Worm (Caenorhabditis elegans) whole organism, young adult: ENCODE results near the gene F43E2.1.

ENCODE experiments used
- B0019.2 ChIP-seq: fragments of 200-800 bp; sonication (Bioruptor generic); conservative IDR thresholded peaks from 2 replicates; pipeline ENCODE4 v1.3.6; 2022; ENCODE audit warnings: missing genetic modification reagents, missing genetic modification characterization, missing compliant biosample characterization
- B0261.1 ChIP-seq: sonication (generic microtip); optimal IDR thresholded peaks from 2 replicates; lab custom pipeline; 2016; ENCODE audit warnings: mild to moderate bottlenecking, missing genetic modification characterization, moderate library complexity, missing compliant biosample characterization
- F33H1.4 ChIP-seq: fragments of 200-800 bp; sonication (Bioruptor generic); IDR thresholded peaks from 2 replicates; pipeline ENCODE4 v1.3.6; 2022; ENCODE audit warnings: missing genetic modification reagents, missing genetic modification characterization, missing compliant biosample characterization
- F37B4.10 ChIP-seq: fragments of 200-800 bp; sonication (Bioruptor generic); IDR thresholded peaks from 2 replicates; pipeline ENCODE4 v1.3.6; 2022; ENCODE audit warnings: missing genetic modification characterization, missing compliant biosample characterization
- F57A8.1 ChIP-seq: fragments of 200-800 bp; sonication (Bioruptor generic); optimal IDR thresholded peaks from 2 replicates; lab custom pipeline; 2018; ENCODE audit warnings: mild to moderate bottlenecking, missing genetic modification characterization, moderate library complexity, missing compliant biosample characterization
- T07F8.4 ChIP-seq: sonication (generic microtip); optimal IDR thresholded peaks from 2 replicates; lab custom pipeline; 2016; ENCODE audit warnings: mild to moderate bottlenecking, missing genetic modification characterization, moderate library complexity, missing compliant biosample characterization
- T26A5.8 ChIP-seq: sonication (generic microtip); optimal IDR thresholded peaks from 2 replicates; lab custom pipeline; 2016; ENCODE audit warnings: missing genetic modification characterization, missing compliant biosample characterization
- Y56A3A.18 ChIP-seq: fragments of 200-800 bp; sonication (Bioruptor generic); IDR thresholded peaks from 2 replicates; pipeline ENCODE4 v1.3.6; 2022; ENCODE audit warnings: missing genetic modification reagents, missing genetic modification characterization, missing compliant biosample characterization
- Y67H2A.10 ChIP-seq: fragments of 200-800 bp; sonication (Bioruptor generic); conservative IDR thresholded peaks from 2 replicates; pipeline ENCODE4 v1.3.6; 2022; ENCODE audit warnings: missing genetic modification reagents, missing genetic modification characterization, missing compliant biosample characterization
- Y95B8A.8 ChIP-seq: fragments of 200-800 bp; sonication (Bioruptor generic); IDR thresholded peaks from 2 replicates; pipeline ENCODE4 v1.3.6; 2022; ENCODE audit warnings: missing genetic modification reagents, missing genetic modification characterization, missing compliant biosample characterization
- ZK185.1 ChIP-seq: sonication (generic microtip); optimal IDR thresholded peaks from 2 replicates; lab custom pipeline; 2016; ENCODE audit warnings: mild to moderate bottlenecking, missing genetic modification characterization, missing compliant biosample characterization; ENCODE audit not compliant: poor library complexity, severe bottlenecking
- attf-5 ChIP-seq: fragments of 200-800 bp; sonication (Bioruptor generic); optimal IDR thresholded peaks from 2 replicates; lab custom pipeline; 2018; ENCODE audit warnings: mild to moderate bottlenecking, missing genetic modification characterization, missing compliant biosample characterization
- bed-1 ChIP-seq: fragments of 200-800 bp; sonication (Bioruptor generic); IDR thresholded peaks from 2 replicates; pipeline ENCODE4 v1.3.6; 2022; ENCODE audit warnings: missing genetic modification reagents, missing genetic modification characterization, missing compliant biosample characterization
- cebp-1 ChIP-seq, 2 experiments: fragments of 200-800 bp in 1 of 2; sonication (Bioruptor generic) in 1 of 2; sonication (generic microtip) in 1 of 2; IDR thresholded peaks in 1 of 2; optimal IDR thresholded peaks in 1 of 2; 2 replicates each; pipeline versions ENCODE4 v1.3.6 to Lab custom; 2017 to 2022; ENCODE audit warnings: missing compliant biosample characterization in 2 of 2, missing genetic modification characterization in 2 of 2, mild to moderate bottlenecking in 1 of 2, missing genetic modification reagents in 1 of 2, moderate library complexity in 1 of 2
- cebp-2 ChIP-seq: fragments of 200-800 bp; sonication (Bioruptor generic); IDR thresholded peaks from 2 replicates; pipeline ENCODE4 v1.3.6; 2022; ENCODE audit warnings: missing genetic modification characterization, missing compliant biosample characterization
- ceh-27 ChIP-seq: fragments of 200-800 bp; sonication (Bioruptor generic); optimal IDR thresholded peaks from 2 replicates; lab custom pipeline; 2018; ENCODE audit warnings: mild to moderate bottlenecking, missing genetic modification characterization, moderate library complexity, missing compliant biosample characterization
- ceh-58 ChIP-seq: fragments of 200-800 bp; sonication (Bioruptor generic); IDR thresholded peaks from 2 replicates; pipeline ENCODE4 v1.3.6; 2022; ENCODE audit warnings: missing genetic modification characterization, missing compliant biosample characterization
- ceh-79 ChIP-seq: sonication (generic microtip); optimal IDR thresholded peaks from 2 replicates; lab custom pipeline; 2017; ENCODE audit warnings: mild to moderate bottlenecking, missing genetic modification characterization, missing compliant biosample characterization
- ceh-91 ChIP-seq: fragments of 200-800 bp; sonication (Bioruptor generic); IDR thresholded peaks from 2 replicates; pipeline ENCODE4 v1.3.6; 2022; ENCODE audit warnings: missing genetic modification reagents, missing genetic modification characterization, missing compliant biosample characterization
- dox-1 ChIP-seq: fragments of 200-800 bp; sonication (Bioruptor generic); IDR thresholded peaks from 2 replicates; pipeline ENCODE4 v1.3.6; 2022; ENCODE audit warnings: missing genetic modification reagents, missing genetic modification characterization, missing compliant biosample characterization
- dpl-1 ChIP-seq: fragments of 150-350 bp; optimal IDR thresholded peaks from 2 replicates; lab custom pipeline; 2014; ENCODE audit warnings: missing biosample characterization, missing genetic modification reagents, missing genetic modification characterization
- ekl-4 ChIP-seq: fragments of 200-800 bp; sonication (Bioruptor generic); IDR thresholded peaks from 2 replicates; pipeline ENCODE4 v1.3.6; 2022; ENCODE audit warnings: missing genetic modification reagents, missing genetic modification characterization, missing compliant biosample characterization
- him-1 ChIP-seq: sonication (generic microtip); optimal IDR thresholded peaks from 2 replicates; lab custom pipeline; 2016; ENCODE audit warnings: missing genotype, missing genetic modification reagents, missing genetic modification characterization, missing compliant biosample characterization
- hlh-26 ChIP-seq: fragments of 200-800 bp; sonication (Bioruptor generic); conservative IDR thresholded peaks from 2 replicates; pipeline ENCODE4 v1.3.6; 2022; ENCODE audit warnings: missing genetic modification reagents, missing genetic modification characterization, missing compliant biosample characterization
- hmg-20 ChIP-seq: fragments of 200-800 bp; sonication (Bioruptor generic); IDR thresholded peaks from 2 replicates; pipeline ENCODE4 v1.3.6; 2022; ENCODE audit warnings: missing genetic modification reagents, missing genetic modification characterization, missing compliant biosample characterization
- hrde-1 ChIP-seq: sonication (generic microtip); optimal IDR thresholded peaks from 2 replicates; lab custom pipeline; 2016; ENCODE audit warnings: missing genetic modification characterization, mild to moderate bottlenecking, missing compliant biosample characterization, moderate library complexity, missing genotype, missing genetic modification reagents, borderline replicate concordance
- lin-35 ChIP-seq, 3 experiments: fragments of 150-350 bp in 2 of 3; sonication (generic microtip) in 1 of 3; optimal IDR thresholded peaks; 2 replicates each; lab custom pipeline; 2014 to 2018; ENCODE audit warnings: missing biosample characterization in 3 of 3, missing genetic modification characterization in 3 of 3, missing genetic modification reagents in 3 of 3
- lin-40 ChIP-seq: sonication (generic microtip); optimal IDR thresholded peaks from 2 replicates; lab custom pipeline; 2016; ENCODE audit warnings: missing genetic modification characterization, mild to moderate bottlenecking, missing compliant biosample characterization, missing genotype, missing genetic modification reagents
- madf-6 ChIP-seq: fragments of 200-800 bp; sonication (Bioruptor generic); IDR thresholded peaks from 2 replicates; pipeline ENCODE4 v1.3.6; 2022; ENCODE audit warnings: missing genetic modification reagents, missing genetic modification characterization, missing compliant biosample characterization
- madf-8 ChIP-seq: fragments of 200-800 bp; sonication (Bioruptor generic); conservative IDR thresholded peaks from 2 replicates; pipeline ENCODE4 v1.3.6; 2022; ENCODE audit warnings: missing genetic modification reagents, missing genetic modification characterization, missing compliant biosample characterization
- mxl-1 ChIP-seq: sonication (generic microtip); optimal IDR thresholded peaks from 2 replicates; lab custom pipeline; 2016; ENCODE audit warnings: missing genetic modification characterization, missing compliant biosample characterization
- rec-8 ChIP-seq, 2 experiments: sonication (generic microtip); optimal IDR thresholded peaks; 2 replicates each; lab custom pipeline; 2016; ENCODE audit warnings: mild to moderate bottlenecking in 2 of 2, missing genetic modification characterization in 2 of 2, missing genetic modification reagents in 2 of 2, missing genotype in 2 of 2, missing biosample characterization in 1 of 2, missing compliant biosample characterization in 1 of 2, moderate library complexity in 1 of 2
- sea-2 ChIP-seq: fragments of 200-800 bp; sonication (Bioruptor generic); IDR thresholded peaks from 2 replicates; pipeline ENCODE4 v1.3.6; 2022; ENCODE audit warnings: missing genetic modification characterization, missing compliant biosample characterization
- snpc-4 ChIP-seq, 5 experiments: fragments of 150-350 bp in 1 of 5; sonication (generic microtip) in 4 of 5; optimal IDR thresholded peaks; 2 replicates each; lab custom pipeline; 2014 to 2018; ENCODE audit warnings: missing genetic modification characterization in 5 of 5, missing biosample characterization in 3 of 5, antibody characterized with exemption in 2 of 5, mild to moderate bottlenecking in 2 of 5, missing compliant biosample characterization in 2 of 5, missing genotype in 2 of 5, moderate library complexity in 2 of 5, missing genetic modification reagents in 1 of 5
- somi-1 ChIP-seq: fragments of 200-800 bp; sonication (Bioruptor generic); optimal IDR thresholded peaks from 2 replicates; lab custom pipeline; 2018; ENCODE audit warnings: mild to moderate bottlenecking, missing genetic modification characterization, missing compliant biosample characterization
- unc-62 ChIP-seq: fragments of 150-350 bp; optimal IDR thresholded peaks from 2 replicates; lab custom pipeline; 2014; ENCODE audit warnings: missing biosample characterization, missing genetic modification reagents, missing genetic modification characterization
- xnd-1 ChIP-seq: sonication (generic microtip); optimal IDR thresholded peaks from 2 replicates; lab custom pipeline; 2016; ENCODE audit warnings: missing genotype, missing genetic modification reagents, missing genetic modification characterization, missing compliant biosample characterization
- zfh-2 ChIP-seq: fragments of 200-800 bp; sonication (Bioruptor generic); conservative IDR thresholded peaks from 2 replicates; pipeline ENCODE4 v1.3.6; 2022; ENCODE audit warnings: missing genetic modification reagents, missing genetic modification characterization, missing compliant biosample characterization
- zim-3 ChIP-seq: sonication (generic microtip); optimal IDR thresholded peaks from 2 replicates; lab custom pipeline; 2017; ENCODE audit warnings: mild to moderate bottlenecking, missing genetic modification characterization, moderate library complexity, missing compliant biosample characterization
- ztf-18 ChIP-seq: sonication (generic microtip); optimal IDR thresholded peaks from 2 replicates; lab custom pipeline; 2016; ENCODE audit warnings: missing genotype, mild to moderate bottlenecking, missing genetic modification characterization, missing compliant biosample characterization
- ztf-22 ChIP-seq: fragments of 200-800 bp; sonication (Bioruptor generic); optimal IDR thresholded peaks from 2 replicates; lab custom pipeline; 2018; ENCODE audit warnings: mild to moderate bottlenecking, missing genetic modification characterization, moderate library complexity, missing compliant biosample characterization
- ztf-25 ChIP-seq: fragments of 200-800 bp; sonication (Bioruptor generic); IDR thresholded peaks from 2 replicates; pipeline ENCODE4 v1.3.6; 2022; ENCODE audit warnings: missing genetic modification reagents, missing genetic modification characterization, missing compliant biosample characterization
- ztf-26 ChIP-seq: sonication (generic microtip); optimal IDR thresholded peaks from 2 replicates; lab custom pipeline; 2017; ENCODE audit warnings: missing genetic modification characterization, missing compliant biosample characterization
- ztf-28 ChIP-seq: fragments of 200-800 bp; sonication (Bioruptor generic); IDR thresholded peaks from 2 replicates; pipeline ENCODE4 v1.3.6; 2022; ENCODE audit warnings: missing genetic modification reagents, missing genetic modification characterization, missing compliant biosample characterization

Gene F43E2.1

DNA sequence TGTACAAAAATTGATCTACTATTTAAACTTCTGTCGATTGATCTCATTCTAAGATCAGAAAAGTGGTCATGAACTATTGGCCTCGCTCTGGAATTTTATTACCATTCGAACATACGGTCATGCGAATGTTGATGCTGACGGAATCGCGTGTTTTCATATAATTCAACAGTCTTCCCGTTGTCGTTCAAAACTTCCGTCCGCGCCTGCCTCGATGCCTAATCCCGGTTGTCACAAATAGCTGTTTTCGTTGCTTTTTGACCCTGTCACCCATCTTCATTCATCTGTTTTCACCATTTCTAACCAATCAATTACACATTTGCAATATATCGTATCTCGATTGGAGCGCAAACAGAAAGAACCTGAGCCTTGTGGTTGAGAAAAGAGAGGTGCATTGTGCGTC lies 18.3 kb downstream of the F43E2.1 start:
- TF ChIP-seq hmg-20 (GFP tag; lab: Robert Waterston, UW): no peak
- TF ChIP-seq dox-1 (GFP tag; lab: Robert Waterston, UW): peak; percentile 22; the same call in 1 of the 2 replicates
- TF ChIP-seq, all 124 proteins: peak for 1

DNA sequence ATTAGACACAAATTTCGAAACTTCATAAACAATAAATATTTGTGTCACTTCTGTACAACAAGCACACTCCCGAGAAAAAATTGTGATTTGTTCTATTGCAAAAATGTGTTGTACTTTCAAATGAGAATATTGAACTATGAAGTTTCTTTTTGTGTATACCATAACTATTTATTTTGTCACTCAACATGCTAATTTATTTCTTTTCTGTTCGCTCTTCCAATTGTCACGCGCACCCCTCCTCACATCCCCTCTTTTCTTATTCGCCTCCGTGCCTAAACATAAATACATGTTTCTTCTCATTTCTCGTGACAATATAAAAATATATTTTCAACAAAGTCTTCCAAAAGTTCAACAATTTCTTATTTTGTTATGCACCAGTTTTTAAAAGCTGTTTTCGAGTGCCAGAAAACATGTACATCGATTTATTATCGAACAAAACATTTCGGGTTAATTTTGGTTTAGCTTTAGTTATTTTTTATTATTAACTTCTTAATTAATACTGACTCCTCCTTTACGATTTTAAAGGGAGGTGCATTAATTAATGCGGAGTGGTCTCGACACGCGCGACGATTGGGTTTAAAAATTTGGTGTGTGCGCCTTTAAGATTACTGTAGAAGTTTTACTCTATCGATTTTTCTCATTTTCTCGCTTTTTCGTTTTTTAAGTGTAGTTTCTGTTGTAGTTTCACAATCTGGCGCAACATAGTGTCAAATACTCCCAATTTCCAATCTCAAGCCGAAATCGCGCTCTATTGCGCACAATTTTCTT lies 19.0 kb downstream of the F43E2.1 start:
- TF ChIP-seq Y56A3A.18 (GFP tag; lab: Robert Waterston, UW) (no peak), mxl-1 (tag; lab: Kevin White, UChicago) (no peak), F33H1.4 (GFP tag; lab: Robert Waterston, UW) (peak; percentile 85), B0261.1 (no peak), xnd-1 (tag; lab: Kevin White, UChicago) (peak; percentile 70), cebp-1 (GFP tag; IDR thresholded peaks at IDR 0.05; lab: Robert Waterston, UW) (no peak), cebp-1 (tag; optimal IDR thresholded peaks at IDR 0.05; lab: Kevin White, UChicago) (peak; percentile 3), madf-8 (peak; percentile 70; the same call in 1 of the 2 replicates), bed-1 (GFP tag; lab: Robert Waterston, UW) (no peak), hrde-1 (tag; lab: Kevin White, UChicago) (no peak), ceh-27 (GFP tag; lab: Kevin White, UChicago) (no peak), madf-6 (GFP tag; lab: Robert Waterston, UW) (peak; percentile 87), zfh-2 (GFP tag; lab: Robert Waterston, UW) (no peak), T07F8.4 (tag; lab: Kevin White, UChicago) (no peak), attf-5 (no peak), hlh-26 (GFP tag; lab: Robert Waterston, UW) (no peak), him-1 (peak; percentile 49), rec-8 (tag; optimal IDR thresholded peaks at IDR 0.05; lab: Kevin White, UChicago) (no peak), ztf-22 (no peak), ztf-28 (GFP tag; lab: Robert Waterston, UW) (no peak), ZK185.1 (tag; lab: Kevin White, UChicago) (no peak), cebp-2 (no peak), snpc-4 (GFP tag; optimal IDR thresholded peaks at IDR 0.05; lab: Kevin White, UChicago) (no peak), snpc-4 (tag; optimal IDR thresholded peaks at IDR 0.05; lab: Kevin White, UChicago) (no peak), ztf-25 (GFP tag; lab: Robert Waterston, UW) (no peak), zim-3 (tag; lab: Kevin White, UChicago) (no peak), somi-1 (no peak), lin-40 (tag; lab: Kevin White, UChicago) (no peak), sea-2 (no peak), unc-62 (GFP tag; lab: Kevin White, UChicago) (peak; percentile 45), B0019.2 (GFP tag; lab: Robert Waterston, UW) (no peak), F57A8.1 (GFP tag; lab: Kevin White, UChicago) (no peak), dox-1 (GFP tag; lab: Robert Waterston, UW) (no peak), T26A5.8 (tag; lab: Kevin White, UChicago) (no peak), dpl-1 (no peak), ceh-79 (tag; lab: Kevin White, UChicago) (no peak), ekl-4 (GFP tag; lab: Robert Waterston, UW) (no peak), ztf-18 (tag; lab: Kevin White, UChicago) (no peak), Y95B8A.8 (no peak), ceh-91 (GFP tag; lab: Robert Waterston, UW) (0 out of 2 replicates have a peak, but pooled peaks have one; percentile 34), lin-35 (GFP tag; optimal IDR thresholded peaks at IDR 0.05; lab: Kevin White, UChicago) (no peak), ztf-26 (tag; lab: Kevin White, UChicago) (no peak), F37B4.10 (no peak), Y67H2A.10 (GFP tag; lab: Robert Waterston, UW) (no peak), ceh-58 (GFP tag; lab: Robert Waterston, UW) (no peak)
